Worm (Caenorhabditis elegans) whole organism, young adult: ENCODE measurements around the gene clec-85.

ENCODE experiments used
- B0019.2 ChIP-seq: fragments of 200-800 bp; sonication (Bioruptor generic); conservative IDR thresholded peaks from 2 replicates; pipeline ENCODE4 v1.3.6; 2022; ENCODE audit warnings: missing genetic modification reagents, missing genetic modification characterization, missing compliant biosample characterization
- C17E4.6 ChIP-seq: fragments of 200-800 bp; sonication (Bioruptor generic); IDR thresholded peaks from 2 replicates; pipeline ENCODE4 v1.3.6; 2022; ENCODE audit warnings: missing genetic modification reagents, missing genetic modification characterization, missing compliant biosample characterization
- F55B11.4 ChIP-seq: sonication (generic microtip); optimal IDR thresholded peaks from 2 replicates; lab custom pipeline; 2016; ENCODE audit warnings: missing compliant biosample characterization, missing genetic modification characterization, borderline replicate concordance; ENCODE audit not compliant: insufficient read depth
- K11D2.4 ChIP-seq: fragments of 200-800 bp; sonication (Bioruptor generic); IDR thresholded peaks from 2 replicates; pipeline ENCODE4 v1.3.6; 2022; ENCODE audit warnings: missing genetic modification reagents, missing genetic modification characterization, missing compliant biosample characterization
- K12H6.12 ChIP-seq: fragments of 200-800 bp; sonication (Bioruptor generic); optimal IDR thresholded peaks from 2 replicates; lab custom pipeline; 2018; ENCODE audit warnings: mild to moderate bottlenecking, missing genetic modification characterization, missing compliant biosample characterization
- T26A5.8 ChIP-seq: sonication (generic microtip); optimal IDR thresholded peaks from 2 replicates; lab custom pipeline; 2016; ENCODE audit warnings: missing genetic modification characterization, missing compliant biosample characterization
- Y53G8AR.9 ChIP-seq: fragments of 200-800 bp; sonication (Bioruptor generic); conservative IDR thresholded peaks from 2 replicates; pipeline ENCODE4 v1.3.6; 2022; ENCODE audit warnings: missing genetic modification reagents, missing genetic modification characterization, missing compliant biosample characterization
- Y67H2A.10 ChIP-seq: fragments of 200-800 bp; sonication (Bioruptor generic); conservative IDR thresholded peaks from 2 replicates; pipeline ENCODE4 v1.3.6; 2022; ENCODE audit warnings: missing genetic modification reagents, missing genetic modification characterization, missing compliant biosample characterization
- Y79H2A.3 ChIP-seq: fragments of 200-800 bp; sonication (Bioruptor generic); conservative IDR thresholded peaks from 2 replicates; pipeline ENCODE4 v1.3.6; 2022; ENCODE audit warnings: missing genetic modification reagents, missing genetic modification characterization, missing compliant biosample characterization
- aptf-2 ChIP-seq: fragments of 200-800 bp; sonication (Bioruptor generic); conservative IDR thresholded peaks from 2 replicates; pipeline ENCODE4 v1.3.6; 2022; ENCODE audit warnings: missing genetic modification reagents, missing genetic modification characterization, missing compliant biosample characterization
- athp-1 ChIP-seq: sonication (generic microtip); optimal IDR thresholded peaks from 2 replicates; lab custom pipeline; 2017; ENCODE audit warnings: mild to moderate bottlenecking, missing genetic modification characterization, missing compliant biosample characterization
- cebp-1 ChIP-seq, 2 experiments: fragments of 200-800 bp in 1 of 2; sonication (Bioruptor generic) in 1 of 2; sonication (generic microtip) in 1 of 2; IDR thresholded peaks in 1 of 2; optimal IDR thresholded peaks in 1 of 2; 2 replicates each; pipeline versions ENCODE4 v1.3.6 to Lab custom; 2017 to 2022; ENCODE audit warnings: missing compliant biosample characterization in 2 of 2, missing genetic modification characterization in 2 of 2, mild to moderate bottlenecking in 1 of 2, missing genetic modification reagents in 1 of 2, moderate library complexity in 1 of 2
- cebp-2 ChIP-seq: fragments of 200-800 bp; sonication (Bioruptor generic); IDR thresholded peaks from 2 replicates; pipeline ENCODE4 v1.3.6; 2022; ENCODE audit warnings: missing genetic modification characterization, missing compliant biosample characterization
- ceh-100 ChIP-seq: fragments of 200-800 bp; sonication (Bioruptor generic); IDR thresholded peaks from 2 replicates; pipeline ENCODE4 v1.3.6; 2022; ENCODE audit warnings: missing genetic modification reagents, missing genetic modification characterization, missing compliant biosample characterization
- ceh-91 ChIP-seq: fragments of 200-800 bp; sonication (Bioruptor generic); IDR thresholded peaks from 2 replicates; pipeline ENCODE4 v1.3.6; 2022; ENCODE audit warnings: missing genetic modification reagents, missing genetic modification characterization, missing compliant biosample characterization
- chd-7 ChIP-seq: sonication (generic microtip); optimal IDR thresholded peaks from 2 replicates; lab custom pipeline; 2016; ENCODE audit warnings: mild to moderate bottlenecking, missing genetic modification characterization, moderate library complexity, missing compliant biosample characterization
- die-1 ChIP-seq: sonication (generic microtip); optimal IDR thresholded peaks from 2 replicates; lab custom pipeline; 2016; ENCODE audit warnings: missing genotype, mild to moderate bottlenecking, missing genetic modification characterization, missing compliant biosample characterization
- dox-1 ChIP-seq: fragments of 200-800 bp; sonication (Bioruptor generic); IDR thresholded peaks from 2 replicates; pipeline ENCODE4 v1.3.6; 2022; ENCODE audit warnings: missing genetic modification reagents, missing genetic modification characterization, missing compliant biosample characterization
- dpff-1 ChIP-seq: sonication (generic microtip); optimal IDR thresholded peaks from 2 replicates; lab custom pipeline; 2017; ENCODE audit warnings: mild to moderate bottlenecking, missing genetic modification characterization, missing compliant biosample characterization
- efl-1 ChIP-seq: fragments of 150-350 bp; optimal IDR thresholded peaks from 2 replicates; lab custom pipeline; 2014; ENCODE audit warnings: missing biosample characterization, missing genetic modification reagents, missing genetic modification characterization
- him-1 ChIP-seq: sonication (generic microtip); optimal IDR thresholded peaks from 2 replicates; lab custom pipeline; 2016; ENCODE audit warnings: missing genotype, missing genetic modification reagents, missing genetic modification characterization, missing compliant biosample characterization
- hrde-1 ChIP-seq: sonication (generic microtip); optimal IDR thresholded peaks from 2 replicates; lab custom pipeline; 2016; ENCODE audit warnings: missing genetic modification characterization, mild to moderate bottlenecking, missing compliant biosample characterization, moderate library complexity, missing genotype, missing genetic modification reagents, borderline replicate concordance
- let-526 ChIP-seq: fragments of 200-800 bp; sonication (Bioruptor generic); IDR thresholded peaks from 2 replicates; pipeline ENCODE4 v1.3.6; 2022; ENCODE audit warnings: missing genetic modification reagents, missing genetic modification characterization, missing compliant biosample characterization
- lin-54 ChIP-seq: fragments of 200-800 bp; sonication (Bioruptor generic); optimal IDR thresholded peaks from 2 replicates; lab custom pipeline; 2018; ENCODE audit warnings: mild to moderate bottlenecking, missing genetic modification characterization, missing compliant biosample characterization
- lsy-27 ChIP-seq: sonication (generic microtip); optimal IDR thresholded peaks from 2 replicates; lab custom pipeline; 2017; ENCODE audit warnings: missing genetic modification characterization, mild to moderate bottlenecking, missing compliant biosample characterization, antibody characterized with exemption, missing genotype, borderline replicate concordance; ENCODE audit not compliant: insufficient read depth
- madf-10 ChIP-seq: sonication (generic microtip); optimal IDR thresholded peaks from 2 replicates; lab custom pipeline; 2016; ENCODE audit warnings: mild to moderate bottlenecking, missing genetic modification characterization, missing compliant biosample characterization
- nhr-27 ChIP-seq: fragments of 200-800 bp; sonication (Bioruptor generic); optimal IDR thresholded peaks from 2 replicates; lab custom pipeline; 2018; ENCODE audit warnings: mild to moderate bottlenecking, missing genetic modification characterization, moderate library complexity, missing compliant biosample characterization
- nhr-90 ChIP-seq: sonication (generic microtip); optimal IDR thresholded peaks from 2 replicates; lab custom pipeline; 2016; ENCODE audit warnings: missing genotype, mild to moderate bottlenecking, missing genetic modification characterization, missing compliant biosample characterization
- pha-4 ChIP-seq: fragments of 150-350 bp; sonication (generic microtip); optimal IDR thresholded peaks from 2 replicates; lab custom pipeline; 2014; ENCODE audit warnings: missing biosample characterization, missing genetic modification reagents, missing genetic modification characterization
- repo-1 ChIP-seq: sonication (generic microtip); optimal IDR thresholded peaks from 2 replicates; lab custom pipeline; 2017; ENCODE audit warnings: mild to moderate bottlenecking, missing genetic modification characterization, missing compliant biosample characterization
- rpc-1 ChIP-seq, 2 experiments: fragments of 150-350 bp in 1 of 2; sonication (generic microtip) in 1 of 2; optimal IDR thresholded peaks; 2 replicates each; lab custom pipeline; 2014 to 2018; ENCODE audit warnings: missing biosample characterization in 1 of 2, missing genetic modification characterization in 1 of 2, missing genetic modification reagents in 1 of 2, missing genotype in 1 of 2
- sdz-38 ChIP-seq: sonication (generic microtip); optimal IDR thresholded peaks from 2 replicates; lab custom pipeline; 2016; ENCODE audit warnings: missing genotype, missing genetic modification characterization, missing compliant biosample characterization
- somi-1 ChIP-seq: fragments of 200-800 bp; sonication (Bioruptor generic); optimal IDR thresholded peaks from 2 replicates; lab custom pipeline; 2018; ENCODE audit warnings: mild to moderate bottlenecking, missing genetic modification characterization, missing compliant biosample characterization
- sptf-2 ChIP-seq: fragments of 200-800 bp; sonication (Bioruptor generic); optimal IDR thresholded peaks from 2 replicates; lab custom pipeline; 2018; ENCODE audit warnings: mild to moderate bottlenecking, missing genetic modification characterization, missing compliant biosample characterization
- tlf-1 ChIP-seq: fragments of 200-800 bp; sonication (Bioruptor generic); optimal IDR thresholded peaks from 2 replicates; lab custom pipeline; 2018; ENCODE audit warnings: mild to moderate bottlenecking, missing genetic modification characterization, missing compliant biosample characterization
- unc-130 ChIP-seq: sonication (generic microtip); optimal IDR thresholded peaks from 2 replicates; lab custom pipeline; 2016; ENCODE audit warnings: missing genetic modification reagents, missing genetic modification characterization, missing compliant biosample characterization
- zfh-2 ChIP-seq: fragments of 200-800 bp; sonication (Bioruptor generic); conservative IDR thresholded peaks from 2 replicates; pipeline ENCODE4 v1.3.6; 2022; ENCODE audit warnings: missing genetic modification reagents, missing genetic modification characterization, missing compliant biosample characterization
- ztf-18 ChIP-seq: sonication (generic microtip); optimal IDR thresholded peaks from 2 replicates; lab custom pipeline; 2016; ENCODE audit warnings: missing genotype, mild to moderate bottlenecking, missing genetic modification characterization, missing compliant biosample characterization
- ztf-25 ChIP-seq: fragments of 200-800 bp; sonication (Bioruptor generic); IDR thresholded peaks from 2 replicates; pipeline ENCODE4 v1.3.6; 2022; ENCODE audit warnings: missing genetic modification reagents, missing genetic modification characterization, missing compliant biosample characterization
- ztf-26 ChIP-seq: sonication (generic microtip); optimal IDR thresholded peaks from 2 replicates; lab custom pipeline; 2017; ENCODE audit warnings: missing genetic modification characterization, missing compliant biosample characterization
- ztf-28 ChIP-seq: fragments of 200-800 bp; sonication (Bioruptor generic); IDR thresholded peaks from 2 replicates; pipeline ENCODE4 v1.3.6; 2022; ENCODE audit warnings: missing genetic modification reagents, missing genetic modification characterization, missing compliant biosample characterization
- ztf-6 ChIP-seq: fragments of 200-800 bp; sonication (Bioruptor generic); IDR thresholded peaks from 2 replicates; pipeline ENCODE4 v1.3.6; 2022; ENCODE audit warnings: missing genetic modification reagents, missing genetic modification characterization, missing compliant biosample characterization

The clec-85 gene

DNA sequence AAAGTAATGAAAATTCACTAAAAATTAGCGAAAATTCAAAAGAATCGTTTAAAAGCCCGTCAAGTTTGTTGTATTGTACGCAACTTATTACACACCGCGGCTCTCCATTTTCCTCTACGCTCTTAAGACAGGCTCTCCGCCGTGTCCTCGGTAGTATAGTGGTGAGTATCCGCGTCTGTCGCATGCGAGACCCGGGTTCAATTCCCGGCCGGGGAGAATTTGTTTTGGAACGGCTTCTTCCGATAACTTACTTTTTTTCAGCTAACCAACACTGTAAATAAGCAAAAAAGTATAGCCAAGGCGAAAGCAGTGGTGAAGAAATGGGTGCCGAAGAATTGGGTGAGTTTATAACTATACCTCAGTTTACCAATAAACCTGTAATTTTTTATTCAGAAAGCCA is 48.5 kb upstream of the clec-85 start (continued):
- TF ChIP-seq rpc-1 (optimal IDR thresholded peaks at IDR 0.05; lab: Kevin White, UChicago) (peak; percentile 66), rpc-1 (tag; optimal IDR thresholded peaks at IDR 0.05; lab: Kevin White, UChicago) (peak; percentile 85), cebp-1 (GFP tag; IDR thresholded peaks at IDR 0.05; lab: Robert Waterston, UW) (no peak), cebp-1 (tag; optimal IDR thresholded peaks at IDR 0.05; lab: Kevin White, UChicago) (peak; percentile 16), C17E4.6 (GFP tag; lab: Robert Waterston, UW) (no peak), repo-1 (no peak), die-1 (tag; lab: Kevin White, UChicago) (peak; percentile 66), ztf-28 (GFP tag; lab: Robert Waterston, UW) (peak; percentile 43; the same call in 1 of the 2 replicates), dox-1 (GFP tag; lab: Robert Waterston, UW) (peak; percentile 59; the same call in 1 of the 2 replicates), sptf-2 (GFP tag; lab: Kevin White, UChicago) (no peak), pha-4 (no peak), nhr-90 (tag; lab: Kevin White, UChicago) (peak; percentile 63), ztf-6 (GFP tag; lab: Robert Waterston, UW) (0 out of 2 replicates have a peak, but pooled peaks have one; percentile 31), zfh-2 (GFP tag; lab: Robert Waterston, UW) (no peak), ztf-18 (tag; lab: Kevin White, UChicago) (peak; percentile 61), madf-10 (tag; lab: Kevin White, UChicago) (peak; percentile 33), aptf-2 (GFP tag; lab: Robert Waterston, UW) (no peak), somi-1 (GFP tag; lab: Kevin White, UChicago) (no peak), ztf-26 (tag; lab: Kevin White, UChicago) (no peak), efl-1 (GFP tag; lab: Kevin White, UChicago) (no peak), hrde-1 (tag; lab: Kevin White, UChicago) (no peak), cebp-2 (GFP tag; lab: Robert Waterston, UW) (no peak), sdz-38 (tag; lab: Kevin White, UChicago) (no peak), Y79H2A.3 (GFP tag; lab: Robert Waterston, UW) (no peak), K12H6.12 (no peak), chd-7 (tag; lab: Kevin White, UChicago) (peak; percentile 22), tlf-1 (no peak), lsy-27 (tag; lab: Kevin White, UChicago) (no peak), Y67H2A.10 (no peak)

DNA sequence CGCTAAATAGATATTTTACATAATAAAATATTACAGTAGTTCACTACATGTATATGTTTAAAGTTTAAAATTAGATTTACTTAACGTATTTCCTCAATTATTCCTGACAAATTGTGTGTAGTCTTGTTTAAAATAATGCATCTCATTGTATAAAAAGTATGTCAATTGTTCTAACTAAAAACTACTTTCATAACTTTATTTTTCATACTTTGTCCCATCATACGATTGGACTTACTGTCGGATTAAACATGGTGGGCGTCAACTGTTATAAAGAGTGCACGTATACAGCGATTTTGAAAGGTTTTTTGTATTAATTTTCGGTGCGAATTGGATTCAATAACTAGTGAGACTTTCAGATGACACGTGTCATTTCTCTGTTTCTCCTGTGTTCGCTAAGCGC is 47.0 kb upstream of the clec-85 start, which contains the start of gene Y54G2A.32:
TSS of gene Y54G2A.32 (plus strand) at position 301 of the 400 bp plus-strand sequence.
- TF ChIP-seq chd-7 (tag; lab: Kevin White, UChicago) (no peak), Y53G8AR.9 (GFP tag; lab: Robert Waterston, UW) (no peak), lin-54 (GFP tag; lab: Kevin White, UChicago) (no peak), die-1 (tag; lab: Kevin White, UChicago) (no peak), let-526 (no peak), Y67H2A.10 (no peak), nhr-27 (tag; lab: Kevin White, UChicago) (no peak), F55B11.4 (no peak), T26A5.8 (tag; lab: Kevin White, UChicago) (no peak), cebp-2 (GFP tag; lab: Robert Waterston, UW) (no peak), unc-130 (GFP tag; lab: Kevin White, UChicago) (no peak), ztf-25 (GFP tag; lab: Robert Waterston, UW) (no peak), dpff-1 (no peak), C17E4.6 (GFP tag; lab: Robert Waterston, UW) (no peak), athp-1 (tag; lab: Kevin White, UChicago) (no peak), ceh-100 (GFP tag; lab: Robert Waterston, UW) (no peak), him-1 (tag; lab: Kevin White, UChicago) (no peak), K11D2.4 (GFP tag; lab: Robert Waterston, UW) (no peak), B0019.2 (GFP tag; lab: Robert Waterston, UW) (no peak), ceh-91 (GFP tag; lab: Robert Waterston, UW) (no peak)
